Fruit fly (Drosophila melanogaster) whole organism, prepupa: Measurements from ENCODE around the gene CG10038.

Experiments
- Blimp-1 ChIP-seq: fragments of 200-800 bp; sonication (Bioruptor generic); optimal IDR thresholded peaks from 3 replicates; lab custom pipeline; 2017; ENCODE audit warnings: missing biosample characterization, missing genetic modification characterization, mild to moderate bottlenecking, moderate library complexity, missing genetic modification reagents
- CG10669 ChIP-seq: fragments of 200-800 bp; sonication (Bioruptor generic); optimal IDR thresholded peaks from 3 replicates; lab custom pipeline; 2018; ENCODE audit warnings: missing biosample characterization, mild to moderate bottlenecking, missing genetic modification characterization, moderate library complexity
- CG11294 ChIP-seq: fragments of 200-800 bp; sonication (Bioruptor generic); IDR thresholded peaks from 2 replicates; pipeline ENCODE4 v1.3.6; 2022; ENCODE audit warnings: missing biosample characterization, missing genetic modification characterization
- CG11762 ChIP-seq: fragments of 200-800 bp; sonication (Bioruptor generic); optimal IDR thresholded peaks from 3 replicates; lab custom pipeline; 2016; ENCODE audit warnings: missing biosample characterization, missing genetic modification characterization; ENCODE audit not compliant: insufficient read depth
- CG15336 ChIP-seq: fragments of 200-800 bp; sonication (Bioruptor generic); IDR thresholded peaks from 2 replicates; pipeline ENCODE4 v1.3.6; 2022; ENCODE audit warnings: missing biosample characterization, missing genetic modification characterization
- CG1621 ChIP-seq: fragments of 200-800 bp; sonication (Bioruptor generic); optimal IDR thresholded peaks from 3 replicates; lab custom pipeline; 2018; ENCODE audit warnings: missing biosample characterization, mild to moderate bottlenecking, missing genetic modification characterization
- CG16779 ChIP-seq: fragments of 200-800 bp; sonication (Bioruptor generic); optimal IDR thresholded peaks from 3 replicates; lab custom pipeline; 2017; ENCODE audit warnings: missing biosample characterization, mild to moderate bottlenecking, missing genetic modification characterization
- CG3032 ChIP-seq: fragments of 200-800 bp; optimal IDR thresholded peaks from 2 replicates; lab custom pipeline; 2019; ENCODE audit warnings: missing biosample characterization, mild to moderate bottlenecking, missing genetic modification characterization, moderate library complexity
- CG31627 ChIP-seq: fragments of 200-800 bp; sonication (Bioruptor generic); optimal IDR thresholded peaks from 3 replicates; lab custom pipeline; 2016; ENCODE audit warnings: missing biosample characterization, missing genetic modification characterization
- CG32006 ChIP-seq: fragments of 200-800 bp; sonication (Bioruptor generic); optimal IDR thresholded peaks from 3 replicates; lab custom pipeline; 2017; ENCODE audit warnings: missing biosample characterization, mild to moderate bottlenecking, missing genetic modification characterization
- CG34406 ChIP-seq: fragments of 200-800 bp; sonication (Bioruptor generic); optimal IDR thresholded peaks from 3 replicates; lab custom pipeline; 2016; ENCODE audit warnings: missing biosample characterization, missing genetic modification characterization
- CG4318 ChIP-seq: fragments of 200-800 bp; sonication (Bioruptor generic); optimal IDR thresholded peaks from 3 replicates; lab custom pipeline; 2017; ENCODE audit warnings: missing biosample characterization, mild to moderate bottlenecking, missing genetic modification characterization
- CG6163 ChIP-seq: fragments of 200-800 bp; sonication (Bioruptor generic); IDR thresholded peaks from 3 replicates; pipeline ENCODE4 v1.3.6; 2022; ENCODE audit warnings: missing biosample characterization, missing genetic modification characterization
- CG6854 ChIP-seq: fragments of 200-800 bp; sonication (Bioruptor generic); optimal IDR thresholded peaks from 2 replicates; lab custom pipeline; 2017; ENCODE audit warnings: missing biosample characterization, mild to moderate bottlenecking, missing genetic modification characterization
- CG8119 ChIP-seq: fragments of 200-800 bp; sonication (Bioruptor generic); IDR thresholded peaks from 3 replicates; pipeline ENCODE4 v1.3.6; 2022; ENCODE audit warnings: missing biosample characterization, missing genetic modification characterization
- CG8632 ChIP-seq: fragments of 200-800 bp; sonication (Bioruptor generic); optimal IDR thresholded peaks from 3 replicates; lab custom pipeline; 2016; ENCODE audit warnings: missing biosample characterization, missing genetic modification characterization
- Eip75B ChIP-seq: fragments of 200-800 bp; sonication (Bioruptor generic); optimal IDR thresholded peaks from 3 replicates; lab custom pipeline; 2016; ENCODE audit warnings: missing biosample characterization, missing genetic modification characterization
- Eip78C ChIP-seq: fragments of 200-800 bp; sonication (Bioruptor generic); peaks from one replicate; lab custom pipeline; 2016; ENCODE audit warnings: missing biosample characterization, missing genetic modification characterization
- Ets21C ChIP-seq: fragments of 200-800 bp; sonication (Bioruptor generic); optimal IDR thresholded peaks from 3 replicates; lab custom pipeline; 2016; ENCODE audit warnings: missing biosample characterization, missing genetic modification characterization
- Hr39 ChIP-seq: fragments of 200-800 bp; sonication (Bioruptor generic); optimal IDR thresholded peaks from 2 replicates; lab custom pipeline; 2016; ENCODE audit warnings: missing biosample characterization, missing genetic modification characterization
- Hr4 ChIP-seq: fragments of 200-800 bp; sonication (Bioruptor generic); optimal IDR thresholded peaks from 3 replicates; lab custom pipeline; 2016; ENCODE audit warnings: missing biosample characterization, missing genetic modification characterization
- Met ChIP-seq: fragments of 200-800 bp; sonication (Bioruptor generic); optimal IDR thresholded peaks from 3 replicates; lab custom pipeline; 2016; ENCODE audit warnings: missing biosample characterization, missing genetic modification characterization
- Smox ChIP-seq: fragments of 200-800 bp; sonication (Bioruptor generic); optimal IDR thresholded peaks from 3 replicates; lab custom pipeline; 2016; ENCODE audit warnings: missing biosample characterization, missing genetic modification characterization
- Sox102F ChIP-seq: fragments of 200-800 bp; sonication (Bioruptor generic); optimal IDR thresholded peaks from 2 replicates; lab custom pipeline; 2016; ENCODE audit warnings: missing biosample characterization, mild to moderate bottlenecking, missing genetic modification characterization
- achi ChIP-seq: fragments of 200-800 bp; sonication (Bioruptor generic); optimal IDR thresholded peaks from 3 replicates; lab custom pipeline; 2016; ENCODE audit warnings: missing biosample characterization, missing genetic modification characterization
- acj6 ChIP-seq: fragments of 200-800 bp; sonication (Bioruptor generic); optimal IDR thresholded peaks from 3 replicates; lab custom pipeline; 2016; ENCODE audit warnings: missing biosample characterization, missing genetic modification characterization
- cyc ChIP-seq: fragments of 200-800 bp; sonication (Bioruptor generic); optimal IDR thresholded peaks from 3 replicates; lab custom pipeline; 2016; ENCODE audit warnings: missing biosample characterization, missing genetic modification characterization
- dac ChIP-seq: fragments of 200-800 bp; sonication (Bioruptor generic); optimal IDR thresholded peaks from 2 replicates; lab custom pipeline; 2017; ENCODE audit warnings: missing biosample characterization, mild to moderate bottlenecking, missing genetic modification characterization
- dsx ChIP-seq: fragments of 200-800 bp; optimal IDR thresholded peaks from 3 replicates; lab custom pipeline; 2019; ENCODE audit warnings: missing biosample characterization, mild to moderate bottlenecking, missing genetic modification characterization, moderate library complexity; ENCODE audit not compliant: poor library complexity, severe bottlenecking
- esn ChIP-seq: fragments of 200-800 bp; sonication (Bioruptor generic); optimal IDR thresholded peaks from 2 replicates; lab custom pipeline; 2016; ENCODE audit warnings: missing biosample characterization, mild to moderate bottlenecking, missing genetic modification characterization, moderate library complexity
- fd85E ChIP-seq: fragments of 200-800 bp; sonication (Bioruptor generic); optimal IDR thresholded peaks from 3 replicates; lab custom pipeline; 2016; ENCODE audit warnings: missing biosample characterization, missing genetic modification characterization
- lz ChIP-seq: fragments of 200-800 bp; sonication (Bioruptor generic); optimal IDR thresholded peaks from 3 replicates; lab custom pipeline; 2016; ENCODE audit warnings: missing biosample characterization, missing genetic modification characterization
- net ChIP-seq: fragments of 200-800 bp; sonication (Bioruptor generic); optimal IDR thresholded peaks from 3 replicates; lab custom pipeline; 2016; ENCODE audit warnings: missing biosample characterization, missing genetic modification characterization
- pdm3 ChIP-seq: fragments of 200-800 bp; sonication (Bioruptor generic); optimal IDR thresholded peaks from 3 replicates; lab custom pipeline; 2016; ENCODE audit warnings: missing biosample characterization, missing genetic modification characterization
- spab ChIP-seq: fragments of 200-800 bp; sonication (Bioruptor generic); optimal IDR thresholded peaks from 2 replicates; lab custom pipeline; 2017; ENCODE audit warnings: missing biosample characterization, mild to moderate bottlenecking, missing genetic modification characterization, missing genetic modification reagents
- ss ChIP-seq, 2 experiments: fragments of 200-800 bp; sonication (Bioruptor generic); optimal IDR thresholded peaks; 2 replicates in 1 of 2; 3 replicates in 1 of 2; lab custom pipeline; 2017 to 2018; ENCODE audit warnings: mild to moderate bottlenecking in 2 of 2, missing biosample characterization in 2 of 2, missing genetic modification characterization in 2 of 2, moderate library complexity in 1 of 2
- svp ChIP-seq: fragments of 200-800 bp; sonication (Bioruptor generic); peaks from one replicate; lab custom pipeline; 2016; ENCODE audit warnings: missing biosample characterization, missing genetic modification characterization
- topi ChIP-seq: fragments of 200-800 bp; sonication (Bioruptor generic); optimal IDR thresholded peaks from 3 replicates; lab custom pipeline; 2016; ENCODE audit warnings: missing biosample characterization, missing genetic modification characterization
- vri ChIP-seq: fragments of 200-800 bp; sonication (Bioruptor generic); optimal IDR thresholded peaks from 3 replicates; lab custom pipeline; 2016; ENCODE audit warnings: missing biosample characterization, mild to moderate bottlenecking, missing genetic modification characterization

The CG10038 gene

dm6 chr3R:12352003-12352402, 1.6 kb upstream of the CG10038 start, which contains the start of gene CG10041:
Gene CG10041 (minus strand): TSS chr3R:12352103.
- TF ChIP-seq acj6 (GFP tag; lab: Kevin White, UChicago) (no peak), achi (GFP tag; lab: Kevin White, UChicago) (no peak), Hr4 (GFP tag; lab: Kevin White, UChicago) (no peak), Ets21C (no peak), Eip78C (GFP tag; lab: Kevin White, UChicago) (no peak), CG11294 (GFP tag; lab: Robert Waterston, UW) (no peak), ss (GFP tag; optimal IDR thresholded peaks at IDR 0.05; lab: Kevin White, UChicago) (no peak), Met (no peak), net (no peak)

dm6 chr3R:12347659-12348058, 2.8 kb downstream of the CG10038 start:
- TF ChIP-seq svp (GFP tag; lab: Kevin White, UChicago) (peak; percentile 28), CG32006 (GFP tag; lab: Kevin White, UChicago) (no peak)

- TF ChIP-seq CG34406 (GFP tag; lab: Kevin White, UChicago) (no peak), Sox102F (no peak), svp (GFP tag; lab: Kevin White, UChicago) (peak; percentile 3)
- TF ChIP-seq, all 60 proteins: peak for 1
These were observed 4.5 kb downstream of the CG10038 start for dm6 chr3R:12345989-12346388.

- TF ChIP-seq Hr4 (GFP tag; lab: Kevin White, UChicago) = no peak
- peak; percentile 68 for TF ChIP-seq Eip78C (GFP tag; lab: Kevin White, UChicago)
- peak; percentile 30 for TF ChIP-seq cyc (GFP tag; lab: Kevin White, UChicago)
- peak; percentile 24 for TF ChIP-seq lz
- TF ChIP-seq CG11762 (GFP tag; lab: Kevin White, UChicago) = no peak
- peak; percentile 18 for TF ChIP-seq Smox (GFP tag; lab: Kevin White, UChicago)
- no peak for TF ChIP-seq CG8632 (GFP tag; lab: Kevin White, UChicago)
- no peak for TF ChIP-seq dsx (GFP tag; lab: Kevin White, UChicago)
- peak; percentile 51 for TF ChIP-seq esn
- peak; percentile 45 for TF ChIP-seq topi (GFP tag; lab: Kevin White, UChicago)
- TF ChIP-seq Met = peak; percentile 50
- peak; percentile 15 for TF ChIP-seq Blimp-1 (GFP tag; lab: Kevin White, UChicago)
- TF ChIP-seq Hr39 (GFP tag; lab: Kevin White, UChicago) = peak; percentile 50
- peak; percentile 36 for TF ChIP-seq Ets21C
- peak; percentile 85 for TF ChIP-seq svp (GFP tag; lab: Kevin White, UChicago)
- TF ChIP-seq CG8119 = no peak
- peak; percentile 49 for TF ChIP-seq CG31627 (GFP tag; lab: Kevin White, UChicago)
- TF ChIP-seq Sox102F = peak; percentile 15
- TF ChIP-seq dac (GFP tag; lab: Kevin White, UChicago) = no peak
- TF ChIP-seq, all 60 proteins: peak for 13
These were observed 5.4 kb downstream of the CG10038 start for dm6 chr3R:12344914-12345549.

- TF ChIP-seq vri (GFP tag; lab: Kevin White, UChicago) (peak; percentile 30), CG10669 (GFP tag; lab: Kevin White, UChicago) (no peak), CG11762 (GFP tag; lab: Kevin White, UChicago) (no peak), CG16779 (tag; lab: Kevin White, UChicago) (no peak)
These were observed 9.1 kb downstream of the CG10038 start, which contains the start of gene Sgsf for dm6 chr3R:12341374-12341773. Gene Sgsf (plus strand): TSS chr3R:12341674.

- TF ChIP-seq topi (GFP tag; lab: Kevin White, UChicago) = no peak
- no peak for TF ChIP-seq dac (GFP tag; lab: Kevin White, UChicago)
- no peak for TF ChIP-seq CG3032 (tag; lab: Kevin White, UChicago)
- no peak for TF ChIP-seq CG1621
- TF ChIP-seq Sox102F = no peak
- TF ChIP-seq ss (GFP tag; optimal IDR thresholded peaks at IDR 0.05; lab: Kevin White, UChicago) = no peak
- TF ChIP-seq Ets21C = no peak
- TF ChIP-seq spab (GFP tag; lab: Kevin White, UChicago) = no peak
- no peak for TF ChIP-seq cyc (GFP tag; lab: Kevin White, UChicago)
- TF ChIP-seq Eip75B (GFP tag; lab: Kevin White, UChicago) = no peak
- no peak for TF ChIP-seq CG6163 (GFP tag; lab: Robert Waterston, UW)
- no peak for TF ChIP-seq fd85E (GFP tag; lab: Kevin White, UChicago)
- TF ChIP-seq CG6854 = no peak
- TF ChIP-seq CG4318 (GFP tag; lab: Kevin White, UChicago) = no peak
- no peak for TF ChIP-seq pdm3 (GFP tag; lab: Kevin White, UChicago)
- no peak for TF ChIP-seq CG31627 (GFP tag; lab: Kevin White, UChicago)
- no peak for TF ChIP-seq CG15336 (GFP tag; lab: Robert Waterston, UW)
- TF ChIP-seq, all 60 proteins: peak for 0
These were observed 20.6 kb downstream of the CG10038 start for dm6 chr3R:12329827-12330226.
